Worm (Caenorhabditis elegans) whole organism, L1 larva: ENCODE measurements around the gene F59A6.4.
A peak's percentile ranks its signal among the peaks of the same experiment; 100 is the strongest.

Experiments
- C04F5.9 ChIP-seq: sonication (generic microtip); optimal IDR thresholded peaks from 2 replicates; lab custom pipeline; 2016; ENCODE audit warnings: missing genetic modification characterization, missing compliant biosample characterization
- C16A3.4 ChIP-seq: fragments of 150-350 bp; optimal IDR thresholded peaks from 2 replicates; lab custom pipeline; 2014; ENCODE audit warnings: missing biosample characterization, missing genetic modification characterization
- F16B12.6 ChIP-seq: fragments of 150-350 bp; optimal IDR thresholded peaks from 2 replicates; lab custom pipeline; 2014; ENCODE audit warnings: missing biosample characterization, missing genetic modification characterization
- aha-1 ChIP-seq: fragments of 150-350 bp; optimal IDR thresholded peaks from 2 replicates; lab custom pipeline; 2014; ENCODE audit warnings: missing biosample characterization, missing genetic modification characterization
- aly-2 ChIP-seq: fragments of 150-350 bp; optimal IDR thresholded peaks from 2 replicates; lab custom pipeline; 2014; ENCODE audit warnings: missing biosample characterization, missing genetic modification characterization
- ama-1 ChIP-seq: fragments of 150-350 bp; optimal IDR thresholded peaks from 2 replicates; lab custom pipeline; 2014
- blmp-1 ChIP-seq: fragments of 150-350 bp; optimal IDR thresholded peaks from 2 replicates; lab custom pipeline; 2014; ENCODE audit warnings: missing biosample characterization, missing genetic modification characterization
- ceh-63 ChIP-seq: fragments of 200-800 bp; sonication (Bioruptor generic); optimal IDR thresholded peaks from 2 replicates; lab custom pipeline; 2018; ENCODE audit warnings: mild to moderate bottlenecking, missing genetic modification characterization, missing compliant biosample characterization
- ceh-8 ChIP-seq: fragments of 200-800 bp; sonication (Bioruptor generic); optimal IDR thresholded peaks from 2 replicates; lab custom pipeline; 2018; ENCODE audit warnings: mild to moderate bottlenecking, missing genetic modification characterization, moderate library complexity, missing compliant biosample characterization
- ceh-88 ChIP-seq: fragments of 200-800 bp; sonication (Bioruptor generic); IDR thresholded peaks from 2 replicates; pipeline ENCODE4 v1.3.6; 2022; ENCODE audit warnings: missing genetic modification characterization, missing compliant biosample characterization
- ces-1 ChIP-seq: fragments of 150-350 bp; optimal IDR thresholded peaks from 2 replicates; lab custom pipeline; 2014; ENCODE audit warnings: missing biosample characterization, missing genetic modification reagents, missing genetic modification characterization
- efl-1 ChIP-seq, 4 experiments: fragments of 150-350 bp; optimal IDR thresholded peaks in 3 of 4; peaks in 1 of 4; 1 replicate in 1 of 4; 2 replicates in 3 of 4; lab custom pipeline; 2014; ENCODE audit warnings: missing biosample characterization in 2 of 4, missing genetic modification characterization in 2 of 4, missing genetic modification reagents in 2 of 4
- efl-3 ChIP-seq: fragments of 200-800 bp; sonication (Bioruptor generic); optimal IDR thresholded peaks from 2 replicates; lab custom pipeline; 2018; ENCODE audit warnings: mild to moderate bottlenecking, missing genetic modification characterization, missing compliant biosample characterization
- egl-13 ChIP-seq: sonication (generic microtip); optimal IDR thresholded peaks from 2 replicates; lab custom pipeline; 2016; ENCODE audit warnings: missing genotype, missing genetic modification reagents, missing genetic modification characterization, missing compliant biosample characterization
- elt-2 ChIP-seq: sonication (generic microtip); optimal IDR thresholded peaks from 2 replicates; lab custom pipeline; 2016; ENCODE audit warnings: missing genetic modification characterization, mild to moderate bottlenecking, inconsistent platforms, missing compliant biosample characterization, missing genetic modification reagents
- elt-3 ChIP-seq, 6 experiments: fragments of 150-350 bp in 1 of 6; sonication (generic microtip); optimal IDR thresholded peaks; 2 replicates each; lab custom pipeline; 2017 to 2018; ENCODE audit warnings: missing biosample characterization in 6 of 6, missing genetic modification characterization in 6 of 6, inconsistent platforms in 1 of 6
- fkh-4 ChIP-seq: sonication (generic microtip); optimal IDR thresholded peaks from 2 replicates; lab custom pipeline; 2016; ENCODE audit warnings: missing compliant biosample characterization, missing genetic modification characterization, borderline replicate concordance
- fos-1 ChIP-seq: fragments of 150-350 bp; optimal IDR thresholded peaks from 2 replicates; lab custom pipeline; 2014; ENCODE audit warnings: missing biosample characterization, missing genetic modification characterization
- hlh-17 ChIP-seq: fragments of 200-800 bp; sonication (Bioruptor generic); optimal IDR thresholded peaks from 2 replicates; lab custom pipeline; 2018; ENCODE audit warnings: missing genetic modification characterization, mild to moderate bottlenecking, missing compliant biosample characterization, moderate library complexity, borderline replicate concordance
- hlh-4 ChIP-seq: sonication (generic microtip); optimal IDR thresholded peaks from 2 replicates; lab custom pipeline; 2016; ENCODE audit warnings: mild to moderate bottlenecking, missing genetic modification characterization, missing compliant biosample characterization
- hpl-2 ChIP-seq: fragments of 150-350 bp; optimal IDR thresholded peaks from 2 replicates; lab custom pipeline; 2014; ENCODE audit warnings: missing biosample characterization, missing genetic modification reagents, missing genetic modification characterization
- irx-1 ChIP-seq: sonication (generic microtip); optimal IDR thresholded peaks from 2 replicates; lab custom pipeline; 2016; ENCODE audit warnings: missing genetic modification characterization, missing compliant biosample characterization
- isw-1 ChIP-seq: fragments of 200-800 bp; sonication (Bioruptor generic); IDR thresholded peaks from 2 replicates; pipeline ENCODE4 v1.3.6; 2022; ENCODE audit warnings: missing genetic modification characterization, missing compliant biosample characterization
- jun-1 ChIP-seq: fragments of 150-350 bp; optimal IDR thresholded peaks from 2 replicates; lab custom pipeline; 2014; ENCODE audit warnings: missing biosample characterization, missing genetic modification reagents, missing genetic modification characterization
- lin-14 ChIP-seq: fragments of 200-800 bp; sonication (Bioruptor generic); optimal IDR thresholded peaks from 2 replicates; lab custom pipeline; 2018; ENCODE audit warnings: mild to moderate bottlenecking, missing genetic modification characterization, moderate library complexity, missing compliant biosample characterization
- lin-15B ChIP-seq: fragments of 150-350 bp; sonication (generic microtip); optimal IDR thresholded peaks from 3 replicates; lab custom pipeline; 2014; ENCODE audit warnings: missing biosample characterization, missing genetic modification characterization
- lin-39 ChIP-seq: fragments of 150-350 bp; optimal IDR thresholded peaks from 2 replicates; lab custom pipeline; 2014; ENCODE audit warnings: missing biosample characterization, missing genetic modification reagents, missing genetic modification characterization
- lir-3 ChIP-seq: sonication (generic microtip); optimal IDR thresholded peaks from 2 replicates; lab custom pipeline; 2016; ENCODE audit warnings: mild to moderate bottlenecking, missing genetic modification characterization, moderate library complexity, missing compliant biosample characterization; ENCODE audit not compliant: poor library complexity
- mdl-1 ChIP-seq, 2 experiments: fragments of 150-350 bp; optimal IDR thresholded peaks; 2 replicates each; lab custom pipeline; 2014 to 2017; ENCODE audit warnings: missing biosample characterization in 2 of 2, missing genetic modification characterization in 2 of 2, inconsistent platforms in 1 of 2
- mep-1 ChIP-seq: fragments of 150-350 bp; optimal IDR thresholded peaks from 2 replicates; lab custom pipeline; 2014; ENCODE audit warnings: missing biosample characterization, missing genetic modification characterization
- nhr-19 ChIP-seq: fragments of 200-800 bp; sonication (Bioruptor generic); conservative IDR thresholded peaks from 2 replicates; pipeline ENCODE4 v1.3.6; 2022; ENCODE audit warnings: missing genetic modification characterization, missing compliant biosample characterization
- nhr-237 ChIP-seq: fragments of 150-350 bp; optimal IDR thresholded peaks from 2 replicates; lab custom pipeline; 2014; ENCODE audit warnings: missing biosample characterization, missing genetic modification characterization
- nhr-76 ChIP-seq: sonication (generic microtip); optimal IDR thresholded peaks from 2 replicates; lab custom pipeline; 2017; ENCODE audit warnings: missing biosample characterization, missing genetic modification characterization
- nhr-85 ChIP-seq: sonication (generic microtip); peaks from one replicate; lab custom pipeline; 2016; ENCODE audit warnings: missing genetic modification characterization, inconsistent platforms, missing compliant biosample characterization
- pag-3 ChIP-seq: sonication (generic microtip); optimal IDR thresholded peaks from 2 replicates; lab custom pipeline; 2017; ENCODE audit warnings: missing genetic modification characterization, mild to moderate bottlenecking, missing compliant biosample characterization, antibody characterized with exemption, borderline replicate concordance; ENCODE audit not compliant: insufficient read depth
- sptf-1 ChIP-seq: fragments of 150-350 bp; optimal IDR thresholded peaks from 2 replicates; lab custom pipeline; 2014; ENCODE audit warnings: missing biosample characterization, missing genetic modification characterization
- sup-37 ChIP-seq: fragments of 200-800 bp; sonication (Bioruptor generic); optimal IDR thresholded peaks from 2 replicates; lab custom pipeline; 2018; ENCODE audit warnings: mild to moderate bottlenecking, missing genetic modification characterization, missing compliant biosample characterization
- swsn-7 ChIP-seq: sonication (generic microtip); optimal IDR thresholded peaks from 2 replicates; lab custom pipeline; 2016; ENCODE audit warnings: missing genetic modification characterization, missing compliant biosample characterization
- tbx-2 ChIP-seq: sonication (generic microtip); optimal IDR thresholded peaks from 2 replicates; lab custom pipeline; 2016; ENCODE audit warnings: missing genetic modification characterization, missing compliant biosample characterization
- tlp-1 ChIP-seq: fragments of 150-350 bp; optimal IDR thresholded peaks from 2 replicates; lab custom pipeline; 2014; ENCODE audit warnings: missing biosample characterization, missing genetic modification characterization
- unc-130 ChIP-seq: fragments of 150-350 bp; optimal IDR thresholded peaks from 2 replicates; lab custom pipeline; 2017; ENCODE audit warnings: missing biosample characterization, missing genetic modification characterization, inconsistent platforms
- unc-86 ChIP-seq: sonication (generic microtip); optimal IDR thresholded peaks from 2 replicates; lab custom pipeline; 2016; ENCODE audit warnings: missing genetic modification characterization, missing compliant biosample characterization
- xbp-1 ChIP-seq: sonication (generic microtip); optimal IDR thresholded peaks from 2 replicates; lab custom pipeline; 2016; ENCODE audit warnings: missing genetic modification characterization, missing compliant biosample characterization
- zag-1 ChIP-seq: fragments of 150-350 bp; optimal IDR thresholded peaks from 2 replicates; lab custom pipeline; 2014; ENCODE audit warnings: missing biosample characterization, missing genetic modification characterization

Gene F59A6.4

DNA sequence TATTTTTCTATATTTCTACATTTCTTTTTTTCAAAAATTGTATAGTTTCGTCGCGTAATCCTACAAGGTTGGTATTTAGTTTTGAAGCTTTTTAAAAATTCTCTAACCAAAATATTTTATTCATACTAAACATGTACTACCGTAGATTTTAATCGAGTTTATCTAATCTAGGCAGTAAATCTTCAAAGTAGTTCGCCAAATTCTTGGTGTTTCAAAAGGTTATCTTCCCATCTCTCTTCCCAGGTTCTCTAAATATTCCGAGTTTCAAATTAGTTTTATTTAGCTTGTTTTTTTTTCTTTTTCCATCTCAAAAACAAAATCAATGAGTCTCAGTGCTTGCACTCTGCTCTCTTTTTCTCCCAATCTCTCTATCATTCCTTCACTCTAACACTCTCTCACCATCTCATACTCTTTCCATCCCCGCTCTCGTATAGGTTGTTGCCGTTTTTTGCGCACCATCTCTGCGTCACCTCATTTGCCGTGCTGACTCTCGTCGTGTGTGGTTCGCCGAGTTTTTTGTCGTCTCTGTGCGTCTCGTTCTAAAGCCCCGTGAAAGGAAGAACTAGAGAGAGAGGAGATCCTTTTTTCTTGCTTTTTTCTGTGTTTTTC is 12.2 kb downstream of the F59A6.4 start (continued):
- TF ChIP-seq egl-13 (peak; percentile 48), tlp-1 (no peak), xbp-1 (tag; lab: Kevin White, UChicago) (peak; percentile 38), swsn-7 (tag; lab: Kevin White, UChicago) (peak; percentile 69), hlh-4 (tag; lab: Kevin White, UChicago) (no peak), irx-1 (tag; lab: Kevin White, UChicago) (peak; percentile 49), fkh-4 (no peak), zag-1 (no peak), lir-3 (tag; lab: Kevin White, UChicago) (peak; percentile 26), nhr-237 (tag; lab: Kevin White, UChicago) (no peak), ceh-8 (peak; percentile 20), fos-1 (tag; lab: Kevin White, UChicago) (peak; percentile 14), mdl-1 (tag; optimal IDR thresholded peaks at IDR 0.05; lab: Kevin White, UChicago) (peak in 1 of 2 experiments; percentile 56), jun-1 (tag; lab: Kevin White, UChicago) (peak; percentile 64), isw-1 (GFP tag; lab: Robert Waterston, UW) (peak; percentile 61), tbx-2 (tag; lab: Kevin White, UChicago) (peak; percentile 67), sptf-1 (tag; lab: Kevin White, UChicago) (no peak), ces-1 (GFP tag; lab: Kevin White, UChicago) (no peak), unc-130 (tag; lab: Kevin White, UChicago) (no peak), hpl-2 (GFP tag; lab: Kevin White, UChicago) (no peak), ceh-88 (GFP tag; lab: Robert Waterston, UW) (no peak), ceh-63 (GFP tag; lab: Kevin White, UChicago) (no peak), pag-3 (tag; lab: Kevin White, UChicago) (no peak), F16B12.6 (peak; percentile 22), aha-1 (tag; lab: Kevin White, UChicago) (no peak), nhr-76 (tag; lab: Kevin White, UChicago) (no peak), lin-14 (GFP tag; lab: Kevin White, UChicago) (peak; percentile 93), mep-1 (peak; percentile 27), elt-3 (tag; optimal IDR thresholded peaks at IDR 0.05; lab: Kevin White, UChicago) (peak in 2 of 6 experiments; percentile 9 to 53), aly-2 (tag; lab: Kevin White, UChicago) (no peak), lin-39 (tag; lab: Kevin White, UChicago) (no peak), unc-86 (tag; lab: Kevin White, UChicago) (peak; percentile 75), ama-1 (peak; percentile 19), nhr-85 (tag; lab: Kevin White, UChicago) (peak; percentile 86), C04F5.9 (tag; lab: Kevin White, UChicago) (no peak), nhr-19 (GFP tag; lab: Robert Waterston, UW) (peak; percentile 40), efl-3 (no peak), hlh-17 (GFP tag; lab: Kevin White, UChicago) (no peak), C16A3.4 (tag; lab: Kevin White, UChicago) (peak; percentile 11), blmp-1 (peak; percentile 20), sup-37 (GFP tag; lab: Kevin White, UChicago) (no peak), elt-2 (tag; lab: Kevin White, UChicago) (peak; percentile 83), lin-15B (tag; lab: Kevin White, UChicago) (no peak)
- TF ChIP-seq, all 84 proteins: peak for 43

- TF ChIP-seq efl-1 (optimal IDR thresholded peaks at IDR 0.05; lab: Kevin White, UChicago) (no peak), efl-1 (GFP tag; optimal IDR thresholded peaks at IDR 0.05 in 1 of 2; lab: Kevin White, UChicago) (peak in 1 of 2 experiments; percentile 88), jun-1 (tag; lab: Kevin White, UChicago) (no peak)
Observed at ce11 chrII:5018578-5018977, 13.7 kb downstream of the F59A6.4 start.
